Worm (Caenorhabditis elegans) whole organism, L2 larva: ENCODE measurements around the gene Y71H2B.2.

Experiments
- F13H6.1 ChIP-seq: sonication (generic microtip); optimal IDR thresholded peaks from 2 replicates; lab custom pipeline; 2016; ENCODE audit warnings: missing genetic modification characterization, missing compliant biosample characterization
- ZK546.5 ChIP-seq: sonication (generic microtip); optimal IDR thresholded peaks from 2 replicates; lab custom pipeline; 2017; ENCODE audit warnings: missing biosample characterization, missing genetic modification characterization
- alr-1 ChIP-seq: fragments of 150-350 bp; optimal IDR thresholded peaks from 2 replicates; lab custom pipeline; 2014; ENCODE audit warnings: missing biosample characterization, missing genetic modification characterization
- aly-2 ChIP-seq: fragments of 150-350 bp; optimal IDR thresholded peaks from 2 replicates; lab custom pipeline; 2014; ENCODE audit warnings: missing biosample characterization, missing genetic modification characterization
- ama-1 ChIP-seq: fragments of 150-350 bp; optimal IDR thresholded peaks from 2 replicates; lab custom pipeline; 2018; ENCODE audit warnings: inconsistent platforms
- blmp-1 ChIP-seq: sonication (generic microtip); optimal IDR thresholded peaks from 2 replicates; lab custom pipeline; 2017; ENCODE audit warnings: missing genetic modification characterization, mild to moderate bottlenecking, missing compliant biosample characterization, antibody characterized with exemption, moderate library complexity; ENCODE audit not compliant: insufficient read depth
- ceh-16 ChIP-seq: fragments of 150-350 bp; optimal IDR thresholded peaks from 2 replicates; lab custom pipeline; 2014; ENCODE audit warnings: missing biosample characterization, missing genetic modification characterization
- ceh-82 ChIP-seq: fragments of 150-350 bp; optimal IDR thresholded peaks from 2 replicates; lab custom pipeline; 2014; ENCODE audit warnings: missing biosample characterization, missing genetic modification characterization
- crh-2 ChIP-seq: sonication (generic microtip); optimal IDR thresholded peaks from 2 replicates; lab custom pipeline; 2017; ENCODE audit warnings: missing biosample characterization, missing genetic modification characterization
- dmd-4 ChIP-seq: sonication (generic microtip); optimal IDR thresholded peaks from 2 replicates; lab custom pipeline; 2017; ENCODE audit warnings: missing biosample characterization, missing genetic modification characterization
- egl-27 ChIP-seq: sonication (generic microtip); optimal IDR thresholded peaks from 3 replicates; lab custom pipeline; 2017; ENCODE audit warnings: missing biosample characterization, missing genetic modification reagents, missing genetic modification characterization
- elt-1 ChIP-seq: fragments of 150-350 bp; optimal IDR thresholded peaks from 2 replicates; lab custom pipeline; 2014; ENCODE audit warnings: missing biosample characterization, missing genetic modification characterization
- fos-1 ChIP-seq: fragments of 150-350 bp; optimal IDR thresholded peaks from 2 replicates; lab custom pipeline; 2014; ENCODE audit warnings: missing biosample characterization, missing genetic modification characterization
- gmeb-1 ChIP-seq: fragments of 150-350 bp; optimal IDR thresholded peaks from 2 replicates; lab custom pipeline; 2014; ENCODE audit warnings: missing biosample characterization, missing genetic modification characterization
- lin-11 ChIP-seq: fragments of 150-350 bp; sonication (generic microtip); optimal IDR thresholded peaks from 2 replicates; lab custom pipeline; 2014; ENCODE audit warnings: missing biosample characterization, missing genetic modification characterization, inconsistent platforms, mixed read lengths
- lin-13 ChIP-seq: fragments of 150-350 bp; optimal IDR thresholded peaks from 2 replicates; lab custom pipeline; 2014; ENCODE audit warnings: missing biosample characterization, missing genetic modification reagents, missing genetic modification characterization
- lsy-2 ChIP-seq, 2 experiments: fragments of 150-350 bp in 1 of 2; sonication (generic microtip) in 1 of 2; optimal IDR thresholded peaks; 2 replicates each; lab custom pipeline; 2014 to 2017; ENCODE audit warnings: missing biosample characterization in 2 of 2, missing genetic modification characterization in 2 of 2
- mab-5 ChIP-seq: fragments of 150-350 bp; optimal IDR thresholded peaks from 2 replicates; lab custom pipeline; 2014; ENCODE audit warnings: missing biosample characterization, missing genetic modification characterization
- mdl-1 ChIP-seq, 2 experiments: fragments of 150-350 bp in 1 of 2; sonication (generic microtip) in 1 of 2; optimal IDR thresholded peaks; 2 replicates each; lab custom pipeline; 2017; ENCODE audit warnings: missing biosample characterization in 2 of 2, missing genetic modification characterization in 2 of 2
- nhr-11 ChIP-seq: fragments of 150-350 bp; optimal IDR thresholded peaks from 2 replicates; lab custom pipeline; 2014; ENCODE audit warnings: missing biosample characterization, missing genetic modification characterization
- nhr-12 ChIP-seq: fragments of 150-350 bp; optimal IDR thresholded peaks from 2 replicates; lab custom pipeline; 2014; ENCODE audit warnings: missing biosample characterization, missing genetic modification characterization
- nhr-129 ChIP-seq: fragments of 150-350 bp; optimal IDR thresholded peaks from 2 replicates; lab custom pipeline; 2014; ENCODE audit warnings: missing biosample characterization, missing genetic modification characterization
- nhr-21 ChIP-seq: fragments of 150-350 bp; optimal IDR thresholded peaks from 2 replicates; lab custom pipeline; 2014; ENCODE audit warnings: missing biosample characterization, missing genetic modification characterization
- nhr-237 ChIP-seq: fragments of 150-350 bp; optimal IDR thresholded peaks from 2 replicates; lab custom pipeline; 2014; ENCODE audit warnings: missing biosample characterization, missing genetic modification characterization
- nhr-6 ChIP-seq: fragments of 150-350 bp; optimal IDR thresholded peaks from 2 replicates; lab custom pipeline; 2014; ENCODE audit warnings: missing biosample characterization, missing genetic modification characterization
- nhr-77 ChIP-seq: fragments of 150-350 bp; optimal IDR thresholded peaks from 2 replicates; lab custom pipeline; 2014; ENCODE audit warnings: missing biosample characterization, missing genetic modification characterization
- sma-3 ChIP-seq: sonication (generic microtip); optimal IDR thresholded peaks from 2 replicates; lab custom pipeline; 2016; ENCODE audit warnings: missing genetic modification reagents, missing genetic modification characterization, missing compliant biosample characterization
- unc-39 ChIP-seq: fragments of 150-350 bp; optimal IDR thresholded peaks from 2 replicates; lab custom pipeline; 2014; ENCODE audit warnings: missing biosample characterization, missing genetic modification characterization
- unc-55 ChIP-seq: fragments of 150-350 bp; sonication (generic microtip); optimal IDR thresholded peaks from 3 replicates; lab custom pipeline; 2014; ENCODE audit warnings: missing biosample characterization, missing genetic modification reagents, missing genetic modification characterization
- ztf-1 ChIP-seq: fragments of 200-800 bp; sonication (Bioruptor generic); conservative IDR thresholded peaks from 2 replicates; pipeline ENCODE4 v1.3.6; 2022; ENCODE audit warnings: missing genetic modification characterization, missing compliant biosample characterization
- ztf-11 ChIP-seq: sonication (generic microtip); optimal IDR thresholded peaks from 2 replicates; lab custom pipeline; 2017; ENCODE audit warnings: missing biosample characterization, missing genetic modification characterization

Gene Y71H2B.2

ce11 chrIII:2652704-2653566, 30.0 kb downstream of the Y71H2B.2 start:
- TF ChIP-seq F13H6.1 (tag; lab: Kevin White, UChicago) (peak; percentile 32), mab-5 (tag; lab: Kevin White, UChicago) (no peak), mdl-1 (tag; optimal IDR thresholded peaks at IDR 0.05; lab: Kevin White, UChicago) (no peak), aly-2 (tag; lab: Kevin White, UChicago) (no peak)

ce11 chrIII:2656168-2656567, 33.2 kb downstream of the Y71H2B.2 start:
- TF ChIP-seq ceh-16 (tag; lab: Kevin White, UChicago) (no peak), unc-55 (no peak), lin-11 (tag; lab: Kevin White, UChicago) (no peak), unc-39 (tag; lab: Kevin White, UChicago) (no peak), gmeb-1 (tag; lab: Kevin White, UChicago) (no peak), blmp-1 (tag; lab: Kevin White, UChicago) (no peak), dmd-4 (no peak), alr-1 (tag; lab: Kevin White, UChicago) (no peak), nhr-21 (tag; lab: Kevin White, UChicago) (peak; percentile 14), ztf-1 (GFP tag; lab: Robert Waterston, UW) (no peak), lin-13 (GFP tag; lab: Kevin White, UChicago) (no peak), crh-2 (tag; lab: Kevin White, UChicago) (no peak), lsy-2 (tag; optimal IDR thresholded peaks at IDR 0.05; lab: Kevin White, UChicago) (no peak), nhr-12 (tag; lab: Kevin White, UChicago) (no peak), ZK546.5 (tag; lab: Kevin White, UChicago) (no peak), fos-1 (tag; lab: Kevin White, UChicago) (peak; percentile 20), sma-3 (GFP tag; lab: Kevin White, UChicago) (peak; percentile 32), ama-1 (no peak)
- TF ChIP-seq, all 48 proteins: peak for 3

- TF ChIP-seq nhr-6 (tag; lab: Kevin White, UChicago) (no peak), ztf-11 (tag; lab: Kevin White, UChicago) (no peak), gmeb-1 (tag; lab: Kevin White, UChicago) (no peak), lin-13 (GFP tag; lab: Kevin White, UChicago) (no peak), elt-1 (tag; lab: Kevin White, UChicago) (no peak), nhr-21 (tag; lab: Kevin White, UChicago) (no peak), nhr-237 (tag; lab: Kevin White, UChicago) (no peak), dmd-4 (no peak)
These were observed 34.8 kb downstream of the Y71H2B.2 start, which contains the start of gene let-805 for ce11 chrIII:2657783-2658182. Gene let-805 (plus strand): TSS chrIII:2658083.

- TF ChIP-seq ceh-82 (tag; lab: Kevin White, UChicago) (no peak), lin-13 (GFP tag; lab: Kevin White, UChicago) (no peak), nhr-77 (tag; lab: Kevin White, UChicago) (no peak), sma-3 (GFP tag; lab: Kevin White, UChicago) (no peak), nhr-6 (tag; lab: Kevin White, UChicago) (no peak)
These were observed 52.5 kb downstream of the Y71H2B.2 start for ce11 chrIII:2675449-2675848.

- TF ChIP-seq gmeb-1 (tag; lab: Kevin White, UChicago) (peak; percentile 12), aly-2 (tag; lab: Kevin White, UChicago) (no peak), fos-1 (tag; lab: Kevin White, UChicago) (peak; percentile 94), sma-3 (GFP tag; lab: Kevin White, UChicago) (no peak), nhr-129 (tag; lab: Kevin White, UChicago) (no peak), egl-27 (tag; lab: Kevin White, UChicago) (no peak), nhr-11 (no peak), ztf-1 (GFP tag; lab: Robert Waterston, UW) (no peak), nhr-77 (tag; lab: Kevin White, UChicago) (no peak), elt-1 (tag; lab: Kevin White, UChicago) (no peak)
- TF ChIP-seq, all 48 proteins: peak for 2
These were observed 53.1 kb downstream of the Y71H2B.2 start for ce11 chrIII:2676097-2676496.
